Worm (Caenorhabditis elegans): ENCODE results near the gene sco-1.

DNA sequence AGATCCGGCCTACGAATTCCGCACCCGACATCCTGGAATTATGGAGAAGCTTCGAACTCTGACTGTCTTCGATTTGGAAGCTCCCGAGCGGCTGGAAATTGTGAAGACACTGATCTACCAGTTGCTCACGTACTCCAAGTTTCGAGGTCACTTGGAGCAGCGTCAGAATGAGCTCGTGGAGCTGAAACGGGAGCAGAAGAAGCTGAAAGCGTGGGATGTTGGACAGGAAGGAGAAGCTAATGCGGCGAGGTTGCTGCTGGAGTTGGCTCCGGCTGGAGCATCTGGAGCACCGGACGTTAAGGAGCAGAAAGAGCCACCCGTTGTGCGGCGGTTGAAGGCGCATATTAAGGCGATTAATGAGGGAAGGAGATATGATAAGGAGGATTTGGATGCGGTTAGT lies 44.9 kb downstream of the sco-1 start:
- TF ChIP-seq fos-1 (tag; optimal IDR thresholded peaks at IDR 0.05) (no peak), nhr-25 (tag; optimal IDR thresholded peaks at IDR 0.05) (no peak), nhr-10 (tag; optimal IDR thresholded peaks at IDR 0.05) (no peak), skn-1 (tag; optimal IDR thresholded peaks at IDR 0.05) (no peak), elt-1 (tag; optimal IDR thresholded peaks at IDR 0.05) (no peak), ceh-82 (tag; optimal IDR thresholded peaks at IDR 0.05) (no peak), ztf-1 (GFP tag; conservative IDR thresholded peaks at IDR 0.05) (no peak), R02D3.7 (tag; optimal IDR thresholded peaks at IDR 0.05) (no peak), nhr-6 (tag; optimal IDR thresholded peaks at IDR 0.05) (no peak), nhr-12 (tag; optimal IDR thresholded peaks at IDR 0.05) (no peak), unc-39 (tag; optimal IDR thresholded peaks at IDR 0.05) (no peak), snpc-4 (tag; optimal IDR thresholded peaks at IDR 0.05) (no peak)

Data from whole organism, L2 larva.